Worm (Caenorhabditis elegans) whole organism, L3 larva: Measurements from ENCODE around the gene Y50E8A.5.

Experiments used
- ZK546.5 ChIP-seq: sonication (generic microtip); optimal IDR thresholded peaks from 2 replicates; lab custom pipeline; 2017; ENCODE audit warnings: missing biosample characterization, missing genetic modification characterization
- ceh-28 ChIP-seq: fragments of 150-350 bp; optimal IDR thresholded peaks from 2 replicates; lab custom pipeline; 2014; ENCODE audit warnings: missing biosample characterization, missing genetic modification reagents, missing genetic modification characterization
- egl-27 ChIP-seq: sonication (generic microtip); optimal IDR thresholded peaks from 4 replicates; lab custom pipeline; 2017; ENCODE audit warnings: missing biosample characterization, missing genetic modification reagents, missing genetic modification characterization
- fkh-10 ChIP-seq: sonication (generic microtip); optimal IDR thresholded peaks from 2 replicates; lab custom pipeline; 2017; ENCODE audit warnings: missing biosample characterization, missing genetic modification reagents, missing genetic modification characterization
- lin-39 ChIP-seq: fragments of 150-350 bp; optimal IDR thresholded peaks from 2 replicates; lab custom pipeline; 2018; ENCODE audit warnings: missing biosample characterization, missing genetic modification reagents, missing genetic modification characterization
- nhr-11 ChIP-seq: fragments of 150-350 bp; optimal IDR thresholded peaks from 2 replicates; lab custom pipeline; 2014; ENCODE audit warnings: missing biosample characterization, missing genetic modification characterization
- nhr-12 ChIP-seq: fragments of 150-350 bp; optimal IDR thresholded peaks from 2 replicates; lab custom pipeline; 2014; ENCODE audit warnings: missing biosample characterization, missing genetic modification characterization
- nhr-237 ChIP-seq: fragments of 150-350 bp; optimal IDR thresholded peaks from 2 replicates; lab custom pipeline; 2014; ENCODE audit warnings: missing biosample characterization, missing genetic modification characterization
- nhr-25 ChIP-seq: sonication (generic microtip); optimal IDR thresholded peaks from 2 replicates; lab custom pipeline; 2017; ENCODE audit warnings: missing biosample characterization, missing genetic modification characterization
- pha-4 ChIP-seq: fragments of 150-350 bp; optimal IDR thresholded peaks from 2 replicates; lab custom pipeline; 2014; ENCODE audit warnings: missing biosample characterization, missing genetic modification reagents, missing genetic modification characterization
- pqm-1 ChIP-seq: fragments of 150-350 bp; optimal IDR thresholded peaks from 2 replicates; lab custom pipeline; 2017; ENCODE audit warnings: missing biosample characterization, missing genetic modification characterization, inconsistent platforms
- skn-1 ChIP-seq: fragments of 150-350 bp; optimal IDR thresholded peaks from 2 replicates; lab custom pipeline; 2014; ENCODE audit warnings: missing biosample characterization, missing genetic modification characterization
- tbx-2 ChIP-seq: sonication (generic microtip); optimal IDR thresholded peaks from 2 replicates; lab custom pipeline; 2016; ENCODE audit warnings: mild to moderate bottlenecking, missing genetic modification characterization, missing compliant biosample characterization
- unc-62 ChIP-seq: fragments of 150-350 bp; sonication (generic microtip); optimal IDR thresholded peaks from 4 replicates; lab custom pipeline; 2014; ENCODE audit warnings: missing biosample characterization, missing genetic modification reagents, missing genetic modification characterization

DNA sequence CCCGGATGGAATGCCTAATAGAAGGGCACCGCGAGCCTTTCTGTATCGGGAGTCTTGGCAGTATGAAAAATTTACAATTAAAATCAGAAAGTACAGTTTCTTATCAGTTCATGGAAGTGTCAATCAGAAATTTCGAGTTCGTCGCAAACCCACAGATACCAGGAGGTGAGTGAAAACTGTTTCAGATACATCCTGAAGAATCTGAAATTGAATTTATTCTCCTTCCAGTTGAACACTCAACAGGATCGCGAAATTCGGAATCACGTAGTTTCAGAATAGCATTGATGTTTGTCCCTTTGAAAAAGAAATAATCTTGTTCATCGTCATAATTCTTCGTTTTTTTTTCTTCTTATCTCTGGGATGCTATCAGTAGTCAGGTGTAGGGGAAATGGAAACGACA is 20.6 kb downstream of the Y50E8A.5 start, which contains the start of gene fbxa-147:
- TF ChIP-seq pqm-1 (tag; lab: Kevin White, UChicago) = no peak
- no peak for TF ChIP-seq unc-62 (GFP tag; lab: Kevin White, UChicago)
- no peak for TF ChIP-seq nhr-237 (tag; lab: Kevin White, UChicago)
- TF ChIP-seq lin-39 = no peak
- no peak for TF ChIP-seq nhr-12 (tag; lab: Kevin White, UChicago)
- no peak for TF ChIP-seq ZK546.5 (tag; lab: Kevin White, UChicago)
- no peak for TF ChIP-seq pha-4 (tag; lab: Kevin White, UChicago)
- no peak for TF ChIP-seq nhr-11
- TF ChIP-seq nhr-25 (tag; lab: Kevin White, UChicago) = no peak
- no peak for TF ChIP-seq egl-27 (tag; lab: Kevin White, UChicago)
- no peak for TF ChIP-seq fkh-10 (GFP tag; lab: Kevin White, UChicago)
- no peak for TF ChIP-seq skn-1 (tag; lab: Kevin White, UChicago)
- TF ChIP-seq ceh-28 (tag; lab: Kevin White, UChicago) = no peak
- no peak for TF ChIP-seq tbx-2 (tag; lab: Kevin White, UChicago)
